Fruit fly (Drosophila melanogaster): ENCODE measurements around the gene Prosalpha4T1.

DNA sequence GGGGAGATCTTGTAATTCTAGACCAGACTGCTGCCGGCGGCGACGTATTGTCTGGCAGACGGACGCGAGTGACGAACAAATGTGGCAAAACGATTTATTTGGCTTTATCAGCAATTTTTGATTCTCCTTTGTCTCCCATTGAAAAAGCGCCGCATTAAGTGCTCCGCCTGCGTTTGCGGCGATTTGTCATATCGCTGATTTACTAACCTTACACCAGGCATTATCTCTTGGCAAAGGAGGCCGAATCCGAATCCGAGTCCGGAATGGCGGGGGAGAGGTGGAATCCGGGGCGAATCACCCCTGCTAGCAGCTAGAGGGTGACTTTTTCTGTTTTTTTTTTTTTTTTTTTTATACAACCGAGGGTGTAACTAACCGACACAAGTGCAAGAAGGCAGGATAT is 39.7 kb upstream of the Prosalpha4T1 start:
- no peak for TF ChIP-seq CTCF (optimal IDR thresholded peaks at IDR 0.05)
- no peak for TF ChIP-seq CG8478 (optimal IDR thresholded peaks at IDR 0.05)

Measured in S2 (cell line).